Worm (Caenorhabditis elegans) whole organism, L1 larva: ENCODE data around the gene ocr-1.

Source experiments
- C04F5.9 ChIP-seq: sonication (generic microtip); optimal IDR thresholded peaks from 2 replicates; lab custom pipeline; 2016; ENCODE audit warnings: missing genetic modification characterization, missing compliant biosample characterization
- C34B4.2 ChIP-seq: sonication (generic microtip); optimal IDR thresholded peaks from 2 replicates; lab custom pipeline; 2017; ENCODE audit warnings: mild to moderate bottlenecking, missing genetic modification characterization, missing compliant biosample characterization
- F16B12.6 ChIP-seq: fragments of 150-350 bp; optimal IDR thresholded peaks from 2 replicates; lab custom pipeline; 2014; ENCODE audit warnings: missing biosample characterization, missing genetic modification characterization
- aly-2 ChIP-seq: fragments of 150-350 bp; optimal IDR thresholded peaks from 2 replicates; lab custom pipeline; 2014; ENCODE audit warnings: missing biosample characterization, missing genetic modification characterization
- blmp-1 ChIP-seq: fragments of 150-350 bp; optimal IDR thresholded peaks from 2 replicates; lab custom pipeline; 2014; ENCODE audit warnings: missing biosample characterization, missing genetic modification characterization
- ceh-8 ChIP-seq: fragments of 200-800 bp; sonication (Bioruptor generic); optimal IDR thresholded peaks from 2 replicates; lab custom pipeline; 2018; ENCODE audit warnings: mild to moderate bottlenecking, missing genetic modification characterization, moderate library complexity, missing compliant biosample characterization
- ceh-82 ChIP-seq, 3 experiments: fragments of 150-350 bp in 1 of 3; sonication (generic microtip) in 2 of 3; optimal IDR thresholded peaks; 2 replicates each; lab custom pipeline; 2014 to 2017; ENCODE audit warnings: missing biosample characterization in 3 of 3, missing genetic modification characterization in 3 of 3
- ces-1 ChIP-seq: fragments of 150-350 bp; optimal IDR thresholded peaks from 2 replicates; lab custom pipeline; 2014; ENCODE audit warnings: missing biosample characterization, missing genetic modification reagents, missing genetic modification characterization
- efl-1 ChIP-seq, 4 experiments: fragments of 150-350 bp; optimal IDR thresholded peaks in 3 of 4; peaks in 1 of 4; 1 replicate in 1 of 4; 2 replicates in 3 of 4; lab custom pipeline; 2014; ENCODE audit warnings: missing biosample characterization in 2 of 4, missing genetic modification characterization in 2 of 4, missing genetic modification reagents in 2 of 4
- elt-2 ChIP-seq: sonication (generic microtip); optimal IDR thresholded peaks from 2 replicates; lab custom pipeline; 2016; ENCODE audit warnings: missing genetic modification characterization, mild to moderate bottlenecking, inconsistent platforms, missing compliant biosample characterization, missing genetic modification reagents
- ets-5 ChIP-seq: fragments of 200-800 bp; sonication (Bioruptor generic); IDR thresholded peaks from 2 replicates; pipeline ENCODE4 v1.3.6; 2022; ENCODE audit warnings: missing genetic modification characterization, missing compliant biosample characterization
- fkh-8 ChIP-seq: sonication (generic microtip); optimal IDR thresholded peaks from 2 replicates; lab custom pipeline; 2016; ENCODE audit warnings: mild to moderate bottlenecking, missing genetic modification characterization, missing compliant biosample characterization
- fos-1 ChIP-seq: fragments of 150-350 bp; optimal IDR thresholded peaks from 2 replicates; lab custom pipeline; 2014; ENCODE audit warnings: missing biosample characterization, missing genetic modification characterization
- hlh-4 ChIP-seq: sonication (generic microtip); optimal IDR thresholded peaks from 2 replicates; lab custom pipeline; 2016; ENCODE audit warnings: mild to moderate bottlenecking, missing genetic modification characterization, missing compliant biosample characterization
- irx-1 ChIP-seq: sonication (generic microtip); optimal IDR thresholded peaks from 2 replicates; lab custom pipeline; 2016; ENCODE audit warnings: missing genetic modification characterization, missing compliant biosample characterization
- jun-1 ChIP-seq: fragments of 150-350 bp; optimal IDR thresholded peaks from 2 replicates; lab custom pipeline; 2014; ENCODE audit warnings: missing biosample characterization, missing genetic modification reagents, missing genetic modification characterization
- lin-13 ChIP-seq: fragments of 150-350 bp; optimal IDR thresholded peaks from 2 replicates; lab custom pipeline; 2014; ENCODE audit warnings: missing biosample characterization, missing genetic modification reagents, missing genetic modification characterization
- lin-14 ChIP-seq: fragments of 200-800 bp; sonication (Bioruptor generic); optimal IDR thresholded peaks from 2 replicates; lab custom pipeline; 2018; ENCODE audit warnings: mild to moderate bottlenecking, missing genetic modification characterization, moderate library complexity, missing compliant biosample characterization
- lin-39 ChIP-seq: fragments of 150-350 bp; optimal IDR thresholded peaks from 2 replicates; lab custom pipeline; 2014; ENCODE audit warnings: missing biosample characterization, missing genetic modification reagents, missing genetic modification characterization
- lir-3 ChIP-seq: sonication (generic microtip); optimal IDR thresholded peaks from 2 replicates; lab custom pipeline; 2016; ENCODE audit warnings: mild to moderate bottlenecking, missing genetic modification characterization, moderate library complexity, missing compliant biosample characterization; ENCODE audit not compliant: poor library complexity
- lsy-2 ChIP-seq, 2 experiments: fragments of 150-350 bp; optimal IDR thresholded peaks; 2 replicates each; lab custom pipeline; 2014; ENCODE audit warnings: missing biosample characterization in 2 of 2, missing genetic modification characterization in 2 of 2
- mab-9 ChIP-seq: fragments of 200-800 bp; sonication (Bioruptor generic); IDR thresholded peaks from 2 replicates; pipeline ENCODE4 v1.3.6; 2022; ENCODE audit warnings: missing genetic modification reagents, missing genetic modification characterization, missing compliant biosample characterization
- mef-2 ChIP-seq: fragments of 150-350 bp; optimal IDR thresholded peaks from 2 replicates; lab custom pipeline; 2014; ENCODE audit warnings: missing biosample characterization, missing genetic modification characterization
- mep-1 ChIP-seq: fragments of 150-350 bp; optimal IDR thresholded peaks from 2 replicates; lab custom pipeline; 2014; ENCODE audit warnings: missing biosample characterization, missing genetic modification characterization
- nhr-11 ChIP-seq: fragments of 150-350 bp; optimal IDR thresholded peaks from 2 replicates; lab custom pipeline; 2014; ENCODE audit warnings: missing biosample characterization, missing genetic modification characterization
- nhr-12 ChIP-seq: sonication (generic microtip); optimal IDR thresholded peaks from 2 replicates; lab custom pipeline; 2017; ENCODE audit warnings: missing biosample characterization, missing genetic modification characterization
- nhr-20 ChIP-seq: sonication (generic microtip); optimal IDR thresholded peaks from 2 replicates; lab custom pipeline; 2016; ENCODE audit warnings: mild to moderate bottlenecking, missing genetic modification characterization, missing compliant biosample characterization
- nhr-237 ChIP-seq: fragments of 150-350 bp; optimal IDR thresholded peaks from 2 replicates; lab custom pipeline; 2014; ENCODE audit warnings: missing biosample characterization, missing genetic modification characterization
- nhr-28 ChIP-seq: fragments of 150-350 bp; optimal IDR thresholded peaks from 2 replicates; lab custom pipeline; 2014; ENCODE audit warnings: missing biosample characterization, missing genetic modification characterization
- nhr-47 ChIP-seq: sonication (generic microtip); optimal IDR thresholded peaks from 2 replicates; lab custom pipeline; 2016; ENCODE audit warnings: mild to moderate bottlenecking, missing genetic modification characterization, moderate library complexity, missing compliant biosample characterization
- nhr-71 ChIP-seq: sonication (generic microtip); optimal IDR thresholded peaks from 2 replicates; lab custom pipeline; 2016; ENCODE audit warnings: mild to moderate bottlenecking, missing genetic modification characterization, moderate library complexity, missing compliant biosample characterization
- nhr-76 ChIP-seq: sonication (generic microtip); optimal IDR thresholded peaks from 2 replicates; lab custom pipeline; 2017; ENCODE audit warnings: missing biosample characterization, missing genetic modification characterization
- nhr-77 ChIP-seq: fragments of 150-350 bp; optimal IDR thresholded peaks from 2 replicates; lab custom pipeline; 2014; ENCODE audit warnings: missing biosample characterization, missing genetic modification characterization
- nhr-85 ChIP-seq: sonication (generic microtip); peaks from one replicate; lab custom pipeline; 2016; ENCODE audit warnings: missing genetic modification characterization, inconsistent platforms, missing compliant biosample characterization
- pax-3 ChIP-seq: fragments of 200-800 bp; sonication (Bioruptor generic); optimal IDR thresholded peaks from 2 replicates; lab custom pipeline; 2018; ENCODE audit warnings: mild to moderate bottlenecking, missing genetic modification characterization, moderate library complexity, missing compliant biosample characterization
- pqm-1 ChIP-seq: sonication (generic microtip); optimal IDR thresholded peaks from 3 replicates; lab custom pipeline; 2017; ENCODE audit warnings: missing biosample characterization, missing genetic modification characterization
- rnt-1 ChIP-seq: sonication (generic microtip); optimal IDR thresholded peaks from 2 replicates; lab custom pipeline; 2016; ENCODE audit warnings: mild to moderate bottlenecking, missing genetic modification characterization, moderate library complexity, missing compliant biosample characterization
- skn-1 ChIP-seq: fragments of 150-350 bp; optimal IDR thresholded peaks from 2 replicates; lab custom pipeline; 2014; ENCODE audit warnings: missing biosample characterization, missing genetic modification characterization
- snpc-4 ChIP-seq: fragments of 150-350 bp; optimal IDR thresholded peaks from 2 replicates; lab custom pipeline; 2014; ENCODE audit warnings: missing biosample characterization, missing genetic modification characterization
- snu-23 ChIP-seq: sonication (generic microtip); optimal IDR thresholded peaks from 2 replicates; lab custom pipeline; 2016; ENCODE audit warnings: missing genetic modification characterization, missing compliant biosample characterization
- swsn-7 ChIP-seq: sonication (generic microtip); optimal IDR thresholded peaks from 2 replicates; lab custom pipeline; 2016; ENCODE audit warnings: missing genetic modification characterization, missing compliant biosample characterization
- tbx-2 ChIP-seq: sonication (generic microtip); optimal IDR thresholded peaks from 2 replicates; lab custom pipeline; 2016; ENCODE audit warnings: missing genetic modification characterization, missing compliant biosample characterization
- unc-30 ChIP-seq: sonication (generic microtip); optimal IDR thresholded peaks from 2 replicates; lab custom pipeline; 2017; ENCODE audit warnings: missing biosample characterization, missing genetic modification characterization
- unc-62 ChIP-seq: fragments of 150-350 bp; optimal IDR thresholded peaks from 2 replicates; lab custom pipeline; 2014; ENCODE audit warnings: missing biosample characterization, missing genetic modification reagents, missing genetic modification characterization
- unc-86 ChIP-seq: sonication (generic microtip); optimal IDR thresholded peaks from 2 replicates; lab custom pipeline; 2016; ENCODE audit warnings: missing genetic modification characterization, missing compliant biosample characterization
- xbp-1 ChIP-seq: sonication (generic microtip); optimal IDR thresholded peaks from 2 replicates; lab custom pipeline; 2016; ENCODE audit warnings: missing genetic modification characterization, missing compliant biosample characterization
- zip-4 ChIP-seq: fragments of 200-800 bp; sonication (Bioruptor generic); optimal IDR thresholded peaks from 2 replicates; lab custom pipeline; 2018; ENCODE audit warnings: mild to moderate bottlenecking, missing genetic modification characterization, moderate library complexity, missing compliant biosample characterization
- ztf-11 ChIP-seq, 2 experiments: sonication (generic microtip); optimal IDR thresholded peaks; 2 replicates each; lab custom pipeline; 2016 to 2017; ENCODE audit warnings: missing genetic modification characterization in 2 of 2, missing biosample characterization in 1 of 2, missing compliant biosample characterization in 1 of 2
- ztf-4 ChIP-seq: fragments of 150-350 bp; optimal IDR thresholded peaks from 2 replicates; lab custom pipeline; 2014; ENCODE audit warnings: missing biosample characterization, missing genetic modification characterization

The ocr-1 gene

DNA sequence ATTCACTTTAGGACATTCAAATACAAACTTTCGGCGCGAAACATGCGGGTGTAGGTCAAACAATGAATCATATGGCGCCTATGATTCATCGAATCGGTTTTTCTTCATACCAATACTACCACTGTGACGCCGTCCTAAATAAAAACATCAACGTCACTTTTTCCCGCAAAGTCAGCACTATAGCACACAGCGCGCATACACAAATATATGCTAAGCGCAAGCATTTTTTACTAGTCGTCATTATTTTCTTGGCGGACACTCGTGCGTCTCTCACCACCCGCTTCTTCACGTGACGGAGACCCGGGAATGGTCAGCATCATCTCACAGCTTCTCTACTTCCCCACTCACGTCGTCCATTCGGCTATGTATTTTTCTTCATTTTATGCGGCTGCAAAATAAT is 41.0 kb upstream of the ocr-1 start (continued):
- TF ChIP-seq mep-1 (tag; lab: Kevin White, UChicago): peak; percentile 4
- no peak for TF ChIP-seq F16B12.6
- TF ChIP-seq ztf-11 (tag; optimal IDR thresholded peaks at IDR 0.05; lab: Kevin White, UChicago): no peak
- TF ChIP-seq pax-3 (tag; lab: Kevin White, UChicago): peak; percentile 38
- no peak for TF ChIP-seq elt-2 (tag; lab: Kevin White, UChicago)
- no peak for TF ChIP-seq lir-3 (tag; lab: Kevin White, UChicago)
- peak; percentile 23 for TF ChIP-seq nhr-77 (tag; lab: Kevin White, UChicago)
- peak; percentile 48 for TF ChIP-seq jun-1 (tag; lab: Kevin White, UChicago)
- TF ChIP-seq aly-2 (tag; lab: Kevin White, UChicago): no peak
- no peak for TF ChIP-seq nhr-28 (tag; lab: Kevin White, UChicago)
- TF ChIP-seq unc-62 (GFP tag; lab: Kevin White, UChicago): no peak
- no peak for TF ChIP-seq hlh-4 (tag; lab: Kevin White, UChicago)
- TF ChIP-seq pqm-1 (tag; lab: Kevin White, UChicago): no peak
- no peak for TF ChIP-seq ceh-82 (tag; optimal IDR thresholded peaks at IDR 0.05; lab: Kevin White, UChicago)
- peak; percentile 41 for TF ChIP-seq fkh-8
- no peak for TF ChIP-seq nhr-12
- no peak for TF ChIP-seq nhr-20 (tag; lab: Kevin White, UChicago)
- TF ChIP-seq unc-86 (tag; lab: Kevin White, UChicago): peak; percentile 25
- no peak for TF ChIP-seq mab-9 (GFP tag; lab: Robert Waterston, UW)
- no peak for TF ChIP-seq tbx-2 (tag; lab: Kevin White, UChicago)
- TF ChIP-seq skn-1 (tag; lab: Kevin White, UChicago): peak; percentile 51
- peak; percentile 40 for TF ChIP-seq nhr-47 (tag; lab: Kevin White, UChicago)
- TF ChIP-seq xbp-1 (tag; lab: Kevin White, UChicago): no peak
- TF ChIP-seq lin-14: peak; percentile 65
- TF ChIP-seq ets-5: no peak
- TF ChIP-seq lin-39 (tag; lab: Kevin White, UChicago): no peak
- no peak for TF ChIP-seq efl-1 (optimal IDR thresholded peaks at IDR 0.05; lab: Kevin White, UChicago)
- TF ChIP-seq efl-1 (GFP tag; optimal IDR thresholded peaks at IDR 0.05 in 1 of 2; lab: Kevin White, UChicago): no peak
- peak in 1 of 2 experiments; percentile 30 for TF ChIP-seq lsy-2 (tag; optimal IDR thresholded peaks at IDR 0.05; lab: Kevin White, UChicago)
- no peak for TF ChIP-seq nhr-76 (tag; lab: Kevin White, UChicago)
- TF ChIP-seq snpc-4 (tag; lab: Kevin White, UChicago): no peak
- no peak for TF ChIP-seq ces-1 (GFP tag; lab: Kevin White, UChicago)
- TF ChIP-seq nhr-237 (tag; lab: Kevin White, UChicago): no peak
- no peak for TF ChIP-seq snu-23

DNA sequence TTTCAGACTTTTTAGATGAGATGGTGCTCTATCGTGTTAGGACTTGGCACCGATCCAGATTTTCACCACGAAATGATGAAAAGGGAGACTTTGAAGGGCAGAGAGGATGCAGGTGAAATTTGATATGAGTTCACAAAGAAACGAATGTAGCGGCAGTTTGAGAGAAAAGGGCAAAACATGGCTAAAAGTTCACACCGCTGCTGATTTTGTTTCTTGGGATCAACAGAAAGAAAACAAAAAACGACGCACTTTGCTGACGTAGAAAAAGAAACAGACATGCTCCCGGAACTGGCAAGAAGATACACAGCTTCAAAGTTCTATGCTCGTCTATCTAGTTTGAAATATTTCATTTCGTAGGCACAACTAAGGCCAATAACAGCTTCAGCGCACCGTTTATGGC is 40.6 kb upstream of the ocr-1 start:
- TF ChIP-seq fos-1 (tag; lab: Kevin White, UChicago) (no peak), blmp-1 (no peak), nhr-77 (tag; lab: Kevin White, UChicago) (no peak), mef-2 (no peak), nhr-237 (tag; lab: Kevin White, UChicago) (no peak), jun-1 (tag; lab: Kevin White, UChicago) (no peak), xbp-1 (tag; lab: Kevin White, UChicago) (no peak), unc-30 (no peak), nhr-85 (tag; lab: Kevin White, UChicago) (no peak), nhr-11 (tag; lab: Kevin White, UChicago) (no peak), swsn-7 (tag; lab: Kevin White, UChicago) (no peak), unc-62 (GFP tag; lab: Kevin White, UChicago) (no peak), ceh-8 (GFP tag; lab: Kevin White, UChicago) (no peak), hlh-4 (tag; lab: Kevin White, UChicago) (peak; percentile 36), irx-1 (tag; lab: Kevin White, UChicago) (no peak), lin-13 (no peak), efl-1 (optimal IDR thresholded peaks at IDR 0.05; lab: Kevin White, UChicago) (no peak), efl-1 (GFP tag; optimal IDR thresholded peaks at IDR 0.05 in 1 of 2; lab: Kevin White, UChicago) (peak in 1 of 2 experiments; percentile 49), ztf-4 (tag; lab: Kevin White, UChicago) (no peak), zip-4 (GFP tag; lab: Kevin White, UChicago) (no peak), rnt-1 (tag; lab: Kevin White, UChicago) (no peak), C04F5.9 (tag; lab: Kevin White, UChicago) (no peak), C34B4.2 (no peak), nhr-71 (tag; lab: Kevin White, UChicago) (peak; percentile 22)
